Worm (Caenorhabditis elegans): ENCODE results near the gene srr-1.

DNA sequence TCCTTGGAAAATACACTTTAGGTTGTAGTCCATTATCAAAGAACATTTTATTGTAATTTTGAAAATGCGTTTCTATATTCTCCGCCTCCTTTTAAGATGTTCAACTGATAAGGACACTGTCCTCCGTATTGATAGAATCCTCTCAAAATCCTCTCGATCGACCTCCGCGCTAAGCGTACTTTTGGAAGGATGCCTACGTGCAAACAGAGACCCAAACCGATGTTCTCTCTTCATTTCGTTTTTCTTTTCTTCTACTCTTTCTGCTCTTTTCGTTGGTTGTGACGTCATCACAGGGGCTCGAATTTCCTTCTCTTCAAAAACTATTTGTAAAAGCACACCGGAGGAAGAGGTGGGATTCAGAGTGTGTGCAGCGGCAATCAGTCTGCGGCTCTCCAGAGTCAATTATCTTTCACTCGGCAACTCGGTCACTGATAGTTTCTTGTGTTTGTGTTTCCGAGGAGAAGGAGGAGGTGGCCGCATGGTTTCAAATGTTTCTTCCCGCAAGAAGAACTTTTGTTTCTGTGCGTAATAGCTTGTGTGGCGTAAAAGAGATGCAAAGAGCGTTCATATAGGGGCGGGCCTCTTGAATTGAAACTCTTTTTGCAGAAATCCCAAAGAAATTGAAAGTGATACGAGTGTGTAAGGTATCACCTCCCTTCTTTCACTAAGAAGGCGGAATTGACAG lies 29.0 kb upstream of the srr-1 start, which contains the start of gene C34B4.2:
- TF ChIP-seq ama-1 (optimal IDR thresholded peaks at IDR 0.05) (no peak), fkh-6 (tag; optimal IDR thresholded peaks at IDR 0.05) (no peak), elt-2 (tag; optimal IDR thresholded peaks at IDR 0.05) (peak; percentile 11), pha-4 (tag; optimal IDR thresholded peaks at IDR 0.05) (no peak), ceh-9 (tag; optimal IDR thresholded peaks at IDR 0.05) (no peak), che-1 (tag; optimal IDR thresholded peaks at IDR 0.05) (no peak), pqm-1 (tag; optimal IDR thresholded peaks at IDR 0.05) (no peak), rnt-1 (tag; optimal IDR thresholded peaks at IDR 0.05) (peak; percentile 7), unc-3 (GFP tag; conservative IDR thresholded peaks at IDR 0.05) (no peak), unc-3 (tag; optimal IDR thresholded peaks at IDR 0.05) (no peak), nhr-11 (tag; optimal IDR thresholded peaks at IDR 0.05) (no peak)
